Fruit fly (Drosophila melanogaster) whole organism, embryonic: ENCODE data around the gene CG32369.

ENCODE experiments used
- Antp ChIP-seq: fragments of 200-800 bp; sonication (Bioruptor generic); optimal IDR thresholded peaks from 3 replicates; lab custom pipeline; 2016; ENCODE audit warnings: missing biosample characterization, missing genetic modification characterization
- Asciz ChIP-seq: fragments of 200-800 bp; sonication (Bioruptor generic); optimal IDR thresholded peaks from 2 replicates; lab custom pipeline; 2017; ENCODE audit warnings: missing biosample characterization, mild to moderate bottlenecking, missing genetic modification characterization, missing genetic modification reagents
- Atf6 ChIP-seq: fragments of 200-800 bp; sonication (Bioruptor generic); IDR thresholded peaks from 2 replicates; pipeline ENCODE4 v1.3.6; 2022; ENCODE audit warnings: missing biosample characterization, missing genetic modification characterization
- Blimp-1 ChIP-seq: fragments of 200-800 bp; sonication (Bioruptor generic); optimal IDR thresholded peaks from 3 replicates; lab custom pipeline; 2018; ENCODE audit warnings: missing biosample characterization, missing genetic modification characterization, mild to moderate bottlenecking, moderate library complexity, missing genetic modification reagents
- CG10274 ChIP-seq: fragments of 200-800 bp; sonication (Bioruptor generic); optimal IDR thresholded peaks from 3 replicates; lab custom pipeline; 2017; ENCODE audit warnings: missing biosample characterization, mild to moderate bottlenecking, missing genetic modification characterization
- CG10959 ChIP-seq: fragments of 200-800 bp; sonication (Bioruptor generic); IDR thresholded peaks from 2 replicates; pipeline ENCODE4 v1.3.6; 2022; ENCODE audit warnings: missing biosample characterization, missing genetic modification characterization
- CG10979 ChIP-seq: fragments of 200-800 bp; sonication (Bioruptor generic); optimal IDR thresholded peaks from 2 replicates; lab custom pipeline; 2018; ENCODE audit warnings: missing biosample characterization, mild to moderate bottlenecking, missing genetic modification characterization, moderate library complexity
- CG12071 ChIP-seq: fragments of 200-800 bp; sonication (Bioruptor generic); optimal IDR thresholded peaks from 3 replicates; lab custom pipeline; 2018; ENCODE audit warnings: missing biosample characterization, mild to moderate bottlenecking, missing genetic modification characterization
- CG13296 ChIP-seq: fragments of 200-800 bp; sonication (Bioruptor generic); optimal IDR thresholded peaks from 3 replicates; lab custom pipeline; 2018; ENCODE audit warnings: missing biosample characterization, mild to moderate bottlenecking, missing genetic modification characterization
- CG14050 ChIP-seq: fragments of 200-800 bp; sonication (Bioruptor generic); IDR thresholded peaks from 3 replicates; pipeline ENCODE4 v1.3.6; 2022; ENCODE audit warnings: missing biosample characterization, missing genetic modification characterization
- CG17328 ChIP-seq: fragments of 200-800 bp; sonication (Bioruptor generic); IDR thresholded peaks from 2 replicates; pipeline ENCODE4 v1.3.6; 2022; ENCODE audit warnings: missing biosample characterization, missing genetic modification characterization
- CG18764 ChIP-seq: fragments of 200-800 bp; sonication (Bioruptor generic); optimal IDR thresholded peaks from 3 replicates; lab custom pipeline; 2016; ENCODE audit warnings: missing biosample characterization, missing genetic modification characterization
- CG2202 ChIP-seq: fragments of 200-800 bp; sonication (Bioruptor generic); optimal IDR thresholded peaks from 2 replicates; lab custom pipeline; 2018; ENCODE audit warnings: missing biosample characterization, mild to moderate bottlenecking, missing genetic modification characterization
- CG31224 ChIP-seq: fragments of 200-800 bp; sonication (Bioruptor generic); IDR thresholded peaks from 2 replicates; pipeline ENCODE4 v1.3.6; 2022; ENCODE audit warnings: missing biosample characterization, missing genetic modification characterization
- CG33213 ChIP-seq: fragments of 200-800 bp; sonication (Bioruptor generic); optimal IDR thresholded peaks from 3 replicates; lab custom pipeline; 2016; ENCODE audit warnings: missing biosample characterization, missing genetic modification characterization
- CG33557 ChIP-seq: fragments of 200-800 bp; sonication (Bioruptor generic); optimal IDR thresholded peaks from 2 replicates; lab custom pipeline; 2019; ENCODE audit warnings: missing biosample characterization, mild to moderate bottlenecking, missing genetic modification characterization, moderate library complexity
- CG3726 ChIP-seq: fragments of 200-800 bp; sonication (Bioruptor generic); IDR thresholded peaks from 3 replicates; pipeline ENCODE4, ENCODE4 v1.3.6; 2022; ENCODE audit warnings: missing biosample characterization, missing genetic modification characterization
- CG4282 ChIP-seq: fragments of 200-800 bp; sonication (Bioruptor generic); optimal IDR thresholded peaks from 2 replicates; lab custom pipeline; 2016; ENCODE audit warnings: missing biosample characterization, missing genetic modification characterization
- CG43689 ChIP-seq: fragments of 200-800 bp; sonication (Bioruptor generic); IDR thresholded peaks from 2 replicates; pipeline ENCODE4 v1.3.6; 2022; ENCODE audit warnings: missing biosample characterization, missing genetic modification characterization
- CG5180 ChIP-seq: fragments of 200-800 bp; sonication (Bioruptor generic); optimal IDR thresholded peaks from 3 replicates; lab custom pipeline; 2017; ENCODE audit warnings: missing biosample characterization, missing genetic modification characterization, mild to moderate bottlenecking, moderate library complexity, missing genetic modification reagents
- CG5245 ChIP-seq: fragments of 200-800 bp; sonication (Bioruptor generic); optimal IDR thresholded peaks from 3 replicates; lab custom pipeline; 2016; ENCODE audit warnings: missing biosample characterization, missing genetic modification characterization
- CG5953 ChIP-seq: fragments of 200-800 bp; sonication (Bioruptor generic); IDR thresholded peaks from 2 replicates; pipeline ENCODE4 v1.3.6; 2022; ENCODE audit warnings: missing biosample characterization, missing genetic modification characterization
- CG6254 ChIP-seq: fragments of 200-800 bp; sonication (Bioruptor generic); optimal IDR thresholded peaks from 3 replicates; lab custom pipeline; 2017; ENCODE audit warnings: mild to moderate bottlenecking, missing biosample characterization, missing genetic modification reagents, missing genetic modification characterization
- CG6683 ChIP-seq: fragments of 200-800 bp; sonication (Bioruptor generic); optimal IDR thresholded peaks from 2 replicates; lab custom pipeline; 2017; ENCODE audit warnings: missing biosample characterization, mild to moderate bottlenecking, missing genetic modification characterization, missing genetic modification reagents
- CG7745 ChIP-seq: fragments of 200-800 bp; sonication (Bioruptor generic); optimal IDR thresholded peaks from 2 replicates; lab custom pipeline; 2018; ENCODE audit warnings: missing biosample characterization, mild to moderate bottlenecking, missing genetic modification characterization, moderate library complexity
- CG8924 ChIP-seq: fragments of 200-800 bp; optimal IDR thresholded peaks from 3 replicates; lab custom pipeline; 2019; ENCODE audit warnings: missing biosample characterization, mild to moderate bottlenecking, missing genetic modification characterization, moderate library complexity
- CrebB ChIP-seq: fragments of 200-800 bp; sonication (Bioruptor generic); optimal IDR thresholded peaks from 3 replicates; lab custom pipeline; 2018; ENCODE audit warnings: missing biosample characterization, mild to moderate bottlenecking, missing genetic modification characterization
- D19B ChIP-seq: fragments of 200-800 bp; sonication (Bioruptor generic); optimal IDR thresholded peaks from 2 replicates; lab custom pipeline; 2017; ENCODE audit warnings: missing biosample characterization, mild to moderate bottlenecking, missing genetic modification characterization
- H2.0 ChIP-seq: fragments of 200-800 bp; sonication (Bioruptor generic); IDR thresholded peaks from 2 replicates; pipeline ENCODE4 v1.3.6; 2022; ENCODE audit warnings: missing biosample characterization, missing genetic modification characterization
- HmgD ChIP-seq: fragments of 200-800 bp; sonication (Bioruptor generic); optimal IDR thresholded peaks from 3 replicates; lab custom pipeline; 2016; ENCODE audit warnings: missing biosample characterization, missing genetic modification characterization
- Jarid2 ChIP-seq: fragments of 200-800 bp; sonication (Bioruptor generic); optimal IDR thresholded peaks from 3 replicates; lab custom pipeline; 2017; ENCODE audit warnings: mild to moderate bottlenecking, missing biosample characterization, missing genetic modification reagents, missing genetic modification characterization
- Mad ChIP-seq: fragments of 200-800 bp; sonication (Bioruptor generic); optimal IDR thresholded peaks from 2 replicates; lab custom pipeline; 2016; ENCODE audit warnings: missing biosample characterization, missing genetic modification characterization
- NC2β ChIP-seq: fragments of 200-800 bp; sonication (Bioruptor generic); optimal IDR thresholded peaks from 2 replicates; lab custom pipeline; 2016; ENCODE audit warnings: missing biosample characterization, missing genetic modification characterization
- Neu2 ChIP-seq: fragments of 200-800 bp; sonication (Bioruptor generic); optimal IDR thresholded peaks from 3 replicates; lab custom pipeline; 2016; ENCODE audit warnings: missing biosample characterization, missing genetic modification characterization, borderline replicate concordance
- NfI ChIP-seq: fragments of 200-800 bp; sonication (Bioruptor generic); optimal IDR thresholded peaks from 3 replicates; lab custom pipeline; 2018; ENCODE audit warnings: missing biosample characterization, mild to moderate bottlenecking, missing genetic modification characterization, moderate library complexity
- Usf ChIP-seq: fragments of 200-800 bp; sonication (Bioruptor generic); optimal IDR thresholded peaks from 2 replicates; lab custom pipeline; 2017; ENCODE audit warnings: missing genotype, missing biosample characterization, missing genetic modification characterization
- chinmo ChIP-seq: fragments of 200-800 bp; sonication (Bioruptor generic); IDR thresholded peaks from 4 replicates; pipeline ENCODE4 v1.3.6; 2022; ENCODE audit warnings: missing biosample characterization, missing genetic modification characterization; ENCODE audit not compliant: partially characterized antibody
- crc ChIP-seq: fragments of 200-800 bp; sonication (Bioruptor generic); optimal IDR thresholded peaks from 2 replicates; lab custom pipeline; 2016; ENCODE audit warnings: missing biosample characterization, missing genetic modification characterization
- dan ChIP-seq: fragments of 200-800 bp; sonication (Bioruptor generic); IDR thresholded peaks from 2 replicates; pipeline ENCODE4 v1.3.6; 2022; ENCODE audit warnings: missing biosample characterization, missing genetic modification characterization
- dysf ChIP-seq: fragments of 200-800 bp; sonication (Bioruptor generic); IDR thresholded peaks from 3 replicates; pipeline ENCODE4 v1.3.6; 2022; ENCODE audit warnings: missing biosample characterization, missing genetic modification characterization
- fd96Cb ChIP-seq: fragments of 200-800 bp; sonication (Bioruptor generic); optimal IDR thresholded peaks from 2 replicates; lab custom pipeline; 2018; ENCODE audit warnings: missing biosample characterization, mild to moderate bottlenecking, missing genetic modification characterization, moderate library complexity
- gsb ChIP-seq: fragments of 200-800 bp; sonication (Bioruptor generic); IDR thresholded peaks from 2 replicates; pipeline ENCODE4 v1.3.6; 2022; ENCODE audit warnings: missing biosample characterization, missing genetic modification characterization
- ind ChIP-seq: fragments of 200-800 bp; sonication (Bioruptor generic); optimal IDR thresholded peaks from 3 replicates; lab custom pipeline; 2016; ENCODE audit warnings: missing biosample characterization, missing genetic modification characterization
- nom ChIP-seq: fragments of 200-800 bp; sonication (Bioruptor generic); optimal IDR thresholded peaks from 2 replicates; lab custom pipeline; 2017; ENCODE audit warnings: missing biosample characterization, missing genetic modification characterization, mild to moderate bottlenecking, moderate library complexity, missing genetic modification reagents
- prd ChIP-seq, 3 experiments: fragments of >200 bp in 2 of 3; fragments of 200-800 bp in 1 of 3; sonication (Bioruptor generic) in 1 of 3; optimal IDR thresholded peaks in 2 of 3; IDR thresholded peaks in 1 of 3; 2 replicates in 2 of 3; 3 replicates in 1 of 3; pipeline versions ENCODE4 v1.3.6 to Lab custom; 2017 to 2022; ENCODE audit warnings: missing biosample characterization in 1 of 3, missing genetic modification characterization in 1 of 3
- psq ChIP-seq: fragments of 200-800 bp; sonication (Bioruptor generic); optimal IDR thresholded peaks from 2 replicates; lab custom pipeline; 2017; ENCODE audit warnings: missing biosample characterization, missing genetic modification characterization
- so ChIP-seq: fragments of 200-800 bp; sonication (Bioruptor generic); IDR thresholded peaks from 3 replicates; pipeline ENCODE4 v1.3.6; 2022; ENCODE audit warnings: missing biosample characterization, missing genetic modification characterization
- tll ChIP-seq, 2 experiments: fragments of 200-800 bp in 1 of 2; fragments of >200 bp in 1 of 2; sonication (Bioruptor generic) in 1 of 2; optimal IDR thresholded peaks; 2 replicates each; lab custom pipeline; 2017 to 2019; ENCODE audit warnings: missing biosample characterization in 2 of 2, missing genetic modification characterization in 2 of 2, mild to moderate bottlenecking in 1 of 2, moderate library complexity in 1 of 2
- tup ChIP-seq: fragments of 200-800 bp; sonication (Bioruptor generic); optimal IDR thresholded peaks from 2 replicates; lab custom pipeline; 2016; ENCODE audit warnings: missing biosample characterization, mild to moderate bottlenecking, missing genetic modification characterization, moderate library complexity

Gene CG32369

DNA sequence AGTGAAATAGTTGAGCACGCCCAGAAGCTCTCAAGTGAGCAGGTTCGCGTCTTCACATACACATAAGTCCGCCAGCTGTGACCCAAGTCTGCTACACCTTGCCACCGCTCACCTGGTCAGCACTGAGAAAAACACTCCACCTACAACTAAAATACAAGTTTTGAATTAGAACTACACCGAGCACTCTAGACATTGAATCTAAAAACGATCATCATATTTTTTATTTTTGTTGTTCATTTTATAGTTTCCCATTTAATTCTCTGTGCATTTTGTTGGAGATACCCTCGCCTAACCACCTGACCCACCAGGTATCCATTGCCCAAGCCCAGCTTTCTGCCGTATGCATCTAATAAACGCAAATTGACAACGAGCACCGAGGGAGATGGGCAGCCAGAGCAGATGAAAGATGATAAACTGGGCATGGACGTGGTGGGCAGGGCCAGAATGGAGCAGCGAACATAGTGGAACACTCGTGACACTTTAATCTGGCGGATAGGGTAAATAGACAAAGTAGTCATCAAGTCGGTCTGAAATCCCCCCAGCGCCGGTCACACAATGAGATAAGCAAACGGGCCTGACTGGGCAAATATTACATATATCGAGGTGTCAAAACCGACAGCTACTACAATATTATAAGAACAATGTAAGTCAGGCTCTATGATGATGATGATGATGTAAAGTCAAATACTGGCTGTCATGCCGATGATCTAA lies 31.8 kb upstream of the CG32369 start (continued):
- no peak for TF ChIP-seq dan (GFP tag; lab: Robert Waterston, UW)
- TF ChIP-seq psq (GFP tag; lab: Kevin White, UChicago) = no peak
- no peak for TF ChIP-seq HmgD
- TF ChIP-seq Atf6 (GFP tag; lab: Robert Waterston, UW) = no peak
- no peak for TF ChIP-seq CG6254 (GFP tag; lab: Kevin White, UChicago)
- no peak for TF ChIP-seq CG5245 (GFP tag; lab: Kevin White, UChicago)
- no peak for TF ChIP-seq H2.0
- TF ChIP-seq fd96Cb (tag; lab: Kevin White, UChicago) = no peak
- no peak for TF ChIP-seq CG6683 (GFP tag; lab: Kevin White, UChicago)
- TF ChIP-seq so (GFP tag; lab: Robert Waterston, UW) = no peak
- TF ChIP-seq CG33213 (GFP tag; lab: Kevin White, UChicago) = no peak
- no peak for TF ChIP-seq tup (GFP tag; lab: Kevin White, UChicago)
- no peak for TF ChIP-seq CG14050
- TF ChIP-seq crc (GFP tag; lab: Kevin White, UChicago) = no peak
- TF ChIP-seq CG43689 (GFP tag; lab: Robert Waterston, UW) = no peak
- TF ChIP-seq CG5180 = peak; percentile 12
- TF ChIP-seq tll (GFP tag; optimal IDR thresholded peaks at IDR 0.05; lab: Kevin White, UChicago) = no peak
- TF ChIP-seq CG10959 (GFP tag; lab: Robert Waterston, UW) = no peak
- TF ChIP-seq CG12071 (GFP tag; lab: Kevin White, UChicago) = no peak
- no peak for TF ChIP-seq Usf
- TF ChIP-seq Blimp-1 (GFP tag; lab: Kevin White, UChicago) = peak; percentile 11
- no peak for TF ChIP-seq CG8924
- TF ChIP-seq CG2202 (tag; lab: Kevin White, UChicago) = no peak
- TF ChIP-seq Mad = no peak
- no peak for TF ChIP-seq CG33557 (GFP tag; lab: Kevin White, UChicago)
- no peak for TF ChIP-seq ind (GFP tag; lab: Kevin White, UChicago)
- no peak for TF ChIP-seq D19B
- TF ChIP-seq Jarid2 = no peak
- TF ChIP-seq CG13296 (GFP tag; lab: Kevin White, UChicago) = no peak
- TF ChIP-seq CG17328 (GFP tag; lab: Robert Waterston, UW) = no peak; the same call in 1 of the 2 replicates
- peak; percentile 6 for TF ChIP-seq CG10979
- TF ChIP-seq Neu2 (GFP tag; lab: Kevin White, UChicago) = no peak
- TF ChIP-seq NfI (GFP tag; lab: Kevin White, UChicago) = no peak
- no peak for TF ChIP-seq Asciz (GFP tag; lab: Kevin White, UChicago)
- TF ChIP-seq CrebB (tag; lab: Kevin White, UChicago) = no peak
- TF ChIP-seq Antp (GFP tag; lab: Kevin White, UChicago) = no peak
- no peak for TF ChIP-seq CG5953 (GFP tag; lab: Robert Waterston, UW)
- no peak for TF ChIP-seq CG10274
- no peak for TF ChIP-seq NC2β (GFP tag; lab: Kevin White, UChicago)
- TF ChIP-seq CG18764 (GFP tag; lab: Kevin White, UChicago) = no peak
- TF ChIP-seq CG7745 (tag; lab: Kevin White, UChicago) = no peak
- TF ChIP-seq dysf (GFP tag; lab: Robert Waterston, UW) = peak; percentile 45; the same call in 1 of the 3 replicates
- TF ChIP-seq gsb (GFP tag; lab: Robert Waterston, UW) = no peak
- TF ChIP-seq prd (optimal IDR thresholded peaks at IDR 0.05; lab: Kevin White, UChicago) = no peak
- no peak; the same call in 2 of the 3 replicates for TF ChIP-seq prd (GFP tag; IDR thresholded peaks at IDR 0.05; lab: Robert Waterston, UW)
- no peak for TF ChIP-seq CG31224 (GFP tag; lab: Robert Waterston, UW)
- no peak for TF ChIP-seq chinmo
- no peak for TF ChIP-seq nom (GFP tag; lab: Kevin White, UChicago)
- TF ChIP-seq CG4282 = no peak
- TF ChIP-seq CG3726 (GFP tag; lab: Robert Waterston, UW) = no peak
